Worm (Caenorhabditis elegans) whole organism, L4 larva: Measurements from ENCODE around the gene F22B5.6.

ENCODE experiments used
- F10B5.3 ChIP-seq: sonication (generic microtip); optimal IDR thresholded peaks from 2 replicates; lab custom pipeline; 2016; ENCODE audit warnings: mild to moderate bottlenecking, missing genetic modification characterization, missing compliant biosample characterization
- F49E8.2 ChIP-seq: sonication (generic microtip); optimal IDR thresholded peaks from 2 replicates; lab custom pipeline; 2016; ENCODE audit warnings: missing compliant biosample characterization, mild to moderate bottlenecking, missing genetic modification characterization, borderline replicate concordance
- T20F7.1 ChIP-seq: fragments of 200-800 bp; sonication (Bioruptor generic); optimal IDR thresholded peaks from 2 replicates; lab custom pipeline; 2018; ENCODE audit warnings: mild to moderate bottlenecking, missing genetic modification characterization, missing compliant biosample characterization
- Y105C5A.15 ChIP-seq: fragments of 200-800 bp; sonication (Bioruptor generic); IDR thresholded peaks from 2 replicates; pipeline ENCODE4 v1.3.6; 2022; ENCODE audit warnings: missing genetic modification characterization, missing compliant biosample characterization
- ZK337.2 ChIP-seq: fragments of 200-800 bp; sonication (Bioruptor generic); IDR thresholded peaks from 2 replicates; pipeline ENCODE4 v1.3.6; 2022; ENCODE audit warnings: missing genetic modification reagents, missing genetic modification characterization, missing compliant biosample characterization
- aha-1 ChIP-seq: fragments of 150-350 bp; peaks from one replicate; lab custom pipeline; 2014; ENCODE audit warnings: missing biosample characterization, missing genetic modification characterization
- attf-4 ChIP-seq: sonication (generic microtip); optimal IDR thresholded peaks from 3 replicates; lab custom pipeline; 2017; ENCODE audit warnings: missing biosample characterization, missing genetic modification characterization
- ceh-28 ChIP-seq: fragments of 150-350 bp; optimal IDR thresholded peaks from 2 replicates; lab custom pipeline; 2014; ENCODE audit warnings: missing biosample characterization, missing genetic modification reagents, missing genetic modification characterization
- ceh-44 ChIP-seq: fragments of 200-800 bp; sonication (Bioruptor generic); IDR thresholded peaks from 2 replicates; pipeline ENCODE4 v1.3.6; 2022; ENCODE audit warnings: missing genetic modification reagents, missing genetic modification characterization, missing compliant biosample characterization
- daf-12 ChIP-seq: fragments of 150-350 bp; optimal IDR thresholded peaks from 2 replicates; lab custom pipeline; 2014; ENCODE audit warnings: missing biosample characterization, missing genetic modification reagents, missing genetic modification characterization
- daf-16 ChIP-seq, 3 experiments: sonication (generic microtip); optimal IDR thresholded peaks; 2 replicates each; lab custom pipeline; 2016 to 2017; ENCODE audit warnings: missing genetic modification characterization in 3 of 3, missing genetic modification reagents in 3 of 3, mild to moderate bottlenecking in 2 of 3, missing compliant biosample characterization in 2 of 3, missing biosample characterization in 1 of 3, moderate library complexity in 1 of 3
- dpl-1 ChIP-seq: fragments of 150-350 bp; optimal IDR thresholded peaks from 2 replicates; lab custom pipeline; 2014; ENCODE audit warnings: missing biosample characterization, missing genetic modification reagents, missing genetic modification characterization
- egl-27 ChIP-seq: sonication (generic microtip); optimal IDR thresholded peaks from 3 replicates; lab custom pipeline; 2017; ENCODE audit warnings: missing biosample characterization, missing genetic modification reagents, missing genetic modification characterization
- hlh-11 ChIP-seq: fragments of 200-800 bp; sonication (Bioruptor generic); optimal IDR thresholded peaks from 2 replicates; lab custom pipeline; 2018; ENCODE audit warnings: mild to moderate bottlenecking, missing genetic modification characterization, missing compliant biosample characterization
- hlh-30 ChIP-seq: sonication (generic microtip); optimal IDR thresholded peaks from 2 replicates; lab custom pipeline; 2017; ENCODE audit warnings: antibody characterized with exemption, mild to moderate bottlenecking, missing genetic modification characterization, missing compliant biosample characterization; ENCODE audit not compliant: insufficient read depth
- jun-1 ChIP-seq: fragments of 150-350 bp; optimal IDR thresholded peaks from 2 replicates; lab custom pipeline; 2014; ENCODE audit warnings: missing biosample characterization, missing genetic modification reagents, missing genetic modification characterization
- lim-7 ChIP-seq: fragments of 200-800 bp; sonication (Bioruptor generic); IDR thresholded peaks from 2 replicates; pipeline ENCODE4 v1.3.6; 2022; ENCODE audit warnings: missing genetic modification characterization, missing compliant biosample characterization
- lin-29 ChIP-seq: fragments of 200-800 bp; sonication (Bioruptor generic); IDR thresholded peaks from 2 replicates; pipeline ENCODE4 v1.3.6; 2022; ENCODE audit warnings: missing genetic modification reagents, missing genetic modification characterization, missing compliant biosample characterization
- lin-39 ChIP-seq: fragments of 150-350 bp; optimal IDR thresholded peaks from 2 replicates; lab custom pipeline; 2014; ENCODE audit warnings: missing biosample characterization, missing genetic modification reagents, missing genetic modification characterization
- lir-3 ChIP-seq: sonication (generic microtip); optimal IDR thresholded peaks from 2 replicates; lab custom pipeline; 2016; ENCODE audit warnings: mild to moderate bottlenecking, missing genetic modification characterization, missing compliant biosample characterization
- lsy-2 ChIP-seq, 2 experiments: fragments of 150-350 bp in 1 of 2; sonication (generic microtip) in 1 of 2; optimal IDR thresholded peaks; 2 replicates each; lab custom pipeline; 2014 to 2017; ENCODE audit warnings: missing biosample characterization in 2 of 2, missing genetic modification characterization in 2 of 2
- nhr-237 ChIP-seq: sonication (generic microtip); optimal IDR thresholded peaks from 2 replicates; lab custom pipeline; 2017; ENCODE audit warnings: missing biosample characterization, missing genetic modification characterization
- nhr-42 ChIP-seq: fragments of 200-800 bp; sonication (Bioruptor generic); IDR thresholded peaks from 2 replicates; pipeline ENCODE4 v1.3.6; 2022; ENCODE audit warnings: missing genetic modification characterization, missing compliant biosample characterization
- pqm-1 ChIP-seq: sonication (generic microtip); optimal IDR thresholded peaks from 2 replicates; lab custom pipeline; 2017; ENCODE audit warnings: missing biosample characterization, missing genetic modification characterization
- set-16 ChIP-seq: fragments of 200-800 bp; sonication (Bioruptor generic); IDR thresholded peaks from 2 replicates; pipeline ENCODE4 v1.3.6; 2022; ENCODE audit warnings: missing genetic modification reagents, missing genetic modification characterization, missing compliant biosample characterization
- tra-1 ChIP-seq: fragments of 200-800 bp; sonication (Bioruptor generic); IDR thresholded peaks from 2 replicates; pipeline ENCODE4 v1.3.6; 2022; ENCODE audit warnings: missing genetic modification reagents, missing genetic modification characterization, missing compliant biosample characterization
- unc-62 ChIP-seq, 3 experiments: fragments of 150-350 bp in 1 of 3; sonication (generic microtip); optimal IDR thresholded peaks in 2 of 3; peaks in 1 of 3; 1 replicate in 1 of 3; 2 replicates in 2 of 3; lab custom pipeline; 2014 to 2017; ENCODE audit warnings: missing biosample characterization in 3 of 3, missing genetic modification characterization in 3 of 3, missing genetic modification reagents in 3 of 3, missing genotype in 1 of 3
- vab-7 ChIP-seq: fragments of 200-800 bp; sonication (Bioruptor generic); IDR thresholded peaks from 2 replicates; pipeline ENCODE4 v1.3.6; 2022; ENCODE audit warnings: missing genetic modification reagents, missing genetic modification characterization, missing compliant biosample characterization
- zag-1 ChIP-seq: fragments of 150-350 bp; optimal IDR thresholded peaks from 2 replicates; lab custom pipeline; 2014; ENCODE audit warnings: missing biosample characterization, missing genetic modification characterization
- zfp-2 ChIP-seq: sonication (generic microtip); optimal IDR thresholded peaks from 2 replicates; lab custom pipeline; 2016; ENCODE audit warnings: mild to moderate bottlenecking, missing genetic modification characterization, missing compliant biosample characterization

The F22B5.6 gene

DNA sequence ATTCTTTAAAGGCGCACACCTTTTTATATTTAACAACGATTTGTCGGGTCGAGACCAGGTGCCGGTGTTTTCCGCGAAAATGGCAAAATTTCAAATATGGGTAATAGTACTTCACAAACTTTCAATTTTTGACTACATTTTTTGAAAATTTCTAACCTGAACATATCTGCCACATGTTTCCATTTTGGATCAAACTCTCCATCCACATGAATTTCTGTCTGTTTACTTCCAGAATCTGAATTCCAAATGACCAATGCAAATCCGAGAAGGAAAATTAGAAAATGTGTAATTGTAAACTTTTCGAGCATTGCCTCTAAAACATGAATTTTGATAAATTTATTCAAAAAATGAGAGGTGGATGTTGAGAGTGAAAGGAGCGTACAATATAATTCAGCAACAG lies 24.2 kb upstream of the F22B5.6 start, which contains the start of gene lact-4:
lact-4 (minus strand) TSS at position 313 of the 400 bp plus-strand sequence.
- TF ChIP-seq attf-4 (tag; lab: Kevin White, UChicago): no peak
- no peak for TF ChIP-seq lim-7 (GFP tag; lab: Robert Waterston, UW)
- peak in 1 of 2 experiments; percentile 11 for TF ChIP-seq unc-62 (GFP tag; optimal IDR thresholded peaks at IDR 0.05 in 1 of 2; lab: Kevin White, UChicago)
- no peak for TF ChIP-seq unc-62 (tag; optimal IDR thresholded peaks at IDR 0.05; lab: Kevin White, UChicago)
- no peak for TF ChIP-seq lir-3 (tag; lab: Kevin White, UChicago)
- TF ChIP-seq aha-1 (tag; lab: Kevin White, UChicago): peak; percentile 93
- no peak for TF ChIP-seq egl-27 (tag; lab: Kevin White, UChicago)
- 0 out of 2 replicates have a peak, but pooled peaks have one; percentile 8 for TF ChIP-seq Y105C5A.15 (GFP tag; lab: Robert Waterston, UW)
- TF ChIP-seq, all 104 proteins: peak for 3

DNA sequence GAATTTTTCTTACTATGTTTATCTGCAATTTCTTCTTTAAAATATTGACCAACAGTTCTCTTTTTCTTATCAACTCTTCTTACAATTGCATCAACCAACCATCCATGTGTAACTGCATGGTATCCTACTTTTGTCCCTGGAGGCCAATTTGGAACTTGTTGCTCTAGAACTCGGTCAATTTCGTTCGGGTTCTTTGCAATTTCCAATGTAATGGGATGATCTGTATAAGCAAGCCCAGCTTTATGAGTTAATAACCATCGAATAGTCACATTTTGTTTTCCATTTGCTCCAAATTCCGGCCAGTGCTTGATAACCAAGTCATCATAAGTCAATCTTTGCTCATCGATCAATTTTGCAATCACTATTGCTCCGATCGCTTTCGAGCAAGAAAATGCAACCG lies 23.3 kb upstream of the F22B5.6 start:
- TF ChIP-seq daf-16 (GFP tag; optimal IDR thresholded peaks at IDR 0.05; lab: Kevin White, UChicago) (no peak), daf-16 (tag; optimal IDR thresholded peaks at IDR 0.05; lab: Kevin White, UChicago) (peak; percentile 29), lsy-2 (tag; optimal IDR thresholded peaks at IDR 0.05; lab: Kevin White, UChicago) (peak in 1 of 2 experiments; percentile 6), daf-12 (tag; lab: Kevin White, UChicago) (no peak), vab-7 (GFP tag; lab: Robert Waterston, UW) (peak; percentile 18; the same call in 1 of the 2 replicates)

DNA sequence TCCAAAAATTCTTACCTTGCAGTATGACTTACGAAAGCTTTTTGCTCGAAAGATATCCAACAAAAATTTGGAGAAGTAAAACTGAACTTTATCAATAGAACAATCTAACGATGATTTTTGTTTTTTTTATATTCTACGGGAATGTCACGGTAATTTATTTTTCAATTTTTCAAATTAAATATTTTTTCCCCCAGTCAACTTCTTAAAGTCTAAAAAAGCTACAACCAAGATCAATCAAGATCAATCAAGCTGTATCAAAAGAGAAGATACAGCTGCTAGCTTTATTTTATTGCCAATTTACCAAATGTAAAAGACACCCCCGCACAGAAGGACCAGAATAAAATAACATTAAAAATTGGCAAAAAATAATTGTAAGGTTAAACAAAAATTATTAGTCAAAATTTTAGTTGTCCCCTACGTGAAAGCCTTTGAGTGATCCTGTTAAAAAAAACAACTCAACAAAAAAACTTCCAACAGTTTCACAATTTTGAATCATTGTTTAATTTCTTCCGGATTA lies 19.4 kb upstream of the F22B5.6 start, which contains the start of the genes M05D6.1 and M05D6.3:
M05D6.1 (minus strand) TSS at position 101 of the 517 bp plus-strand sequence.
M05D6.3 (plus strand) TSS at position 467 of the 517 bp plus-strand sequence.
- TF ChIP-seq pqm-1 (tag; lab: Kevin White, UChicago) (no peak), lin-29 (GFP tag; lab: Robert Waterston, UW) (no peak), hlh-30 (no peak), set-16 (no peak)

- TF ChIP-seq egl-27 (tag; lab: Kevin White, UChicago): no peak
- TF ChIP-seq unc-62 (GFP tag; optimal IDR thresholded peaks at IDR 0.05 in 1 of 2; lab: Kevin White, UChicago): peak in 1 of 2 experiments; percentile 91
- no peak for TF ChIP-seq unc-62 (tag; optimal IDR thresholded peaks at IDR 0.05; lab: Kevin White, UChicago)
These were observed 16.9 kb upstream of the F22B5.6 start for ce11 chrII:8472916-8473315.

ce11 chrII:8471139-8471538 lies 15.1 kb upstream of the F22B5.6 start, which contains the start of gene M05D6.8:
TSS of gene M05D6.8 (minus strand) at chrII:8471239.
- TF ChIP-seq ceh-44 (GFP tag; lab: Robert Waterston, UW) (no peak), dpl-1 (GFP tag; lab: Kevin White, UChicago) (no peak), hlh-11 (tag; lab: Kevin White, UChicago) (no peak), F49E8.2 (no peak), zag-1 (tag; lab: Kevin White, UChicago) (no peak), lir-3 (tag; lab: Kevin White, UChicago) (no peak), F10B5.3 (tag; lab: Kevin White, UChicago) (no peak), zfp-2 (tag; lab: Kevin White, UChicago) (no peak), nhr-237 (tag; lab: Kevin White, UChicago) (no peak), T20F7.1 (GFP tag; lab: Kevin White, UChicago) (no peak), tra-1 (no peak), ZK337.2 (GFP tag; lab: Robert Waterston, UW) (no peak), jun-1 (tag; lab: Kevin White, UChicago) (no peak), nhr-42 (GFP tag; lab: Robert Waterston, UW) (no peak)
- TF ChIP-seq, all 104 proteins: peak for 0

- TF ChIP-seq lin-39 (tag; lab: Kevin White, UChicago) (no peak), F10B5.3 (tag; lab: Kevin White, UChicago) (no peak), nhr-237 (tag; lab: Kevin White, UChicago) (no peak), ceh-28 (tag; lab: Kevin White, UChicago) (no peak)
These were observed 11.8 kb upstream of the F22B5.6 start, which contains the start of gene M05D6.2 for ce11 chrII:8467809-8468208. TSS of gene M05D6.2 (plus strand) at chrII:8468109.
